Worm (Caenorhabditis elegans) whole organism, young adult: ENCODE measurements around the gene ceh-40.

Experiments used
- B0035.1 ChIP-seq: sonication (generic microtip); optimal IDR thresholded peaks from 2 replicates; lab custom pipeline; 2016; ENCODE audit warnings: missing genetic modification characterization, mild to moderate bottlenecking, missing compliant biosample characterization, missing genotype, missing genetic modification reagents
- B0261.1 ChIP-seq: sonication (generic microtip); optimal IDR thresholded peaks from 2 replicates; lab custom pipeline; 2016; ENCODE audit warnings: mild to moderate bottlenecking, missing genetic modification characterization, moderate library complexity, missing compliant biosample characterization
- C06A6.2 ChIP-seq: fragments of 200-800 bp; sonication (Bioruptor generic); conservative IDR thresholded peaks from 2 replicates; pipeline ENCODE4 v1.3.6; 2022; ENCODE audit warnings: missing genetic modification characterization, missing compliant biosample characterization
- D2030.7 ChIP-seq: fragments of 200-800 bp; sonication (Bioruptor generic); IDR thresholded peaks from 2 replicates; pipeline ENCODE4 v1.3.6; 2022; ENCODE audit warnings: missing genetic modification reagents, missing genetic modification characterization, missing compliant biosample characterization
- F23B12.7 ChIP-seq: sonication (generic microtip); optimal IDR thresholded peaks from 2 replicates; lab custom pipeline; 2017; ENCODE audit warnings: missing genetic modification characterization, mild to moderate bottlenecking, missing compliant biosample characterization, antibody characterized with exemption, moderate library complexity; ENCODE audit not compliant: insufficient read depth
- F39B2.1 ChIP-seq: fragments of 200-800 bp; sonication (Bioruptor generic); IDR thresholded peaks from 2 replicates; pipeline ENCODE4 v1.3.6; 2022; ENCODE audit warnings: missing genetic modification reagents, missing genetic modification characterization, missing compliant biosample characterization
- F57A8.1 ChIP-seq: fragments of 200-800 bp; sonication (Bioruptor generic); optimal IDR thresholded peaks from 2 replicates; lab custom pipeline; 2018; ENCODE audit warnings: mild to moderate bottlenecking, missing genetic modification characterization, moderate library complexity, missing compliant biosample characterization
- T07F8.4 ChIP-seq: sonication (generic microtip); optimal IDR thresholded peaks from 2 replicates; lab custom pipeline; 2016; ENCODE audit warnings: mild to moderate bottlenecking, missing genetic modification characterization, moderate library complexity, missing compliant biosample characterization
- ZK185.1 ChIP-seq: sonication (generic microtip); optimal IDR thresholded peaks from 2 replicates; lab custom pipeline; 2016; ENCODE audit warnings: mild to moderate bottlenecking, missing genetic modification characterization, missing compliant biosample characterization; ENCODE audit not compliant: poor library complexity, severe bottlenecking
- akir-1 ChIP-seq: fragments of 200-800 bp; sonication (Bioruptor generic); optimal IDR thresholded peaks from 2 replicates; lab custom pipeline; 2018; ENCODE audit warnings: mild to moderate bottlenecking, missing genetic modification characterization, moderate library complexity, missing compliant biosample characterization
- aptf-2 ChIP-seq: fragments of 200-800 bp; sonication (Bioruptor generic); conservative IDR thresholded peaks from 2 replicates; pipeline ENCODE4 v1.3.6; 2022; ENCODE audit warnings: missing genetic modification reagents, missing genetic modification characterization, missing compliant biosample characterization
- aptf-3 ChIP-seq: fragments of 200-800 bp; sonication (Bioruptor generic); IDR thresholded peaks from 2 replicates; pipeline ENCODE4 v1.3.6; 2022; ENCODE audit warnings: missing genetic modification characterization, missing compliant biosample characterization
- athp-1 ChIP-seq: sonication (generic microtip); optimal IDR thresholded peaks from 2 replicates; lab custom pipeline; 2017; ENCODE audit warnings: mild to moderate bottlenecking, missing genetic modification characterization, missing compliant biosample characterization
- attf-3 ChIP-seq: fragments of 200-800 bp; sonication (Bioruptor generic); conservative IDR thresholded peaks from 2 replicates; pipeline ENCODE4 v1.3.6; 2022; ENCODE audit warnings: missing genetic modification reagents, missing genetic modification characterization, missing compliant biosample characterization
- ccch-3 ChIP-seq: fragments of 200-800 bp; sonication (Bioruptor generic); optimal IDR thresholded peaks from 2 replicates; lab custom pipeline; 2018; ENCODE audit warnings: mild to moderate bottlenecking, missing genetic modification characterization, missing compliant biosample characterization
- ceh-27 ChIP-seq: fragments of 200-800 bp; sonication (Bioruptor generic); optimal IDR thresholded peaks from 2 replicates; lab custom pipeline; 2018; ENCODE audit warnings: mild to moderate bottlenecking, missing genetic modification characterization, moderate library complexity, missing compliant biosample characterization
- ceh-58 ChIP-seq: fragments of 200-800 bp; sonication (Bioruptor generic); IDR thresholded peaks from 2 replicates; pipeline ENCODE4 v1.3.6; 2022; ENCODE audit warnings: missing genetic modification characterization, missing compliant biosample characterization
- chd-7 ChIP-seq: sonication (generic microtip); optimal IDR thresholded peaks from 2 replicates; lab custom pipeline; 2016; ENCODE audit warnings: mild to moderate bottlenecking, missing genetic modification characterization, moderate library complexity, missing compliant biosample characterization
- dpff-1 ChIP-seq: sonication (generic microtip); optimal IDR thresholded peaks from 2 replicates; lab custom pipeline; 2017; ENCODE audit warnings: mild to moderate bottlenecking, missing genetic modification characterization, missing compliant biosample characterization
- efl-1 ChIP-seq: fragments of 150-350 bp; optimal IDR thresholded peaks from 2 replicates; lab custom pipeline; 2014; ENCODE audit warnings: missing biosample characterization, missing genetic modification reagents, missing genetic modification characterization
- egl-44 ChIP-seq: fragments of 200-800 bp; sonication (Bioruptor generic); IDR thresholded peaks from 2 replicates; pipeline ENCODE4 v1.3.6; 2022; ENCODE audit warnings: missing genetic modification reagents, missing genetic modification characterization, missing compliant biosample characterization
- lag-1 ChIP-seq: fragments of 200-800 bp; sonication (Bioruptor generic); IDR thresholded peaks from 2 replicates; pipeline ENCODE4 v1.3.6; 2022; ENCODE audit warnings: missing genetic modification reagents, missing genetic modification characterization, missing compliant biosample characterization
- lin-26 ChIP-seq: fragments of 200-800 bp; sonication (Bioruptor generic); IDR thresholded peaks from 2 replicates; pipeline ENCODE4 v1.3.6; 2022; ENCODE audit warnings: missing genetic modification reagents, missing genetic modification characterization, missing compliant biosample characterization
- lin-35 ChIP-seq, 3 experiments: fragments of 150-350 bp in 2 of 3; sonication (generic microtip) in 1 of 3; optimal IDR thresholded peaks; 2 replicates each; lab custom pipeline; 2014 to 2018; ENCODE audit warnings: missing biosample characterization in 3 of 3, missing genetic modification characterization in 3 of 3, missing genetic modification reagents in 3 of 3
- lin-40 ChIP-seq: sonication (generic microtip); optimal IDR thresholded peaks from 2 replicates; lab custom pipeline; 2016; ENCODE audit warnings: missing genetic modification characterization, mild to moderate bottlenecking, missing compliant biosample characterization, missing genotype, missing genetic modification reagents
- lsy-27 ChIP-seq: sonication (generic microtip); optimal IDR thresholded peaks from 2 replicates; lab custom pipeline; 2017; ENCODE audit warnings: missing genetic modification characterization, mild to moderate bottlenecking, missing compliant biosample characterization, antibody characterized with exemption, missing genotype, borderline replicate concordance; ENCODE audit not compliant: insufficient read depth
- mes-4 ChIP-seq: sonication (generic microtip); optimal IDR thresholded peaks from 2 replicates; lab custom pipeline; 2016; ENCODE audit warnings: missing genotype, missing genetic modification characterization, missing compliant biosample characterization
- mxl-1 ChIP-seq: sonication (generic microtip); optimal IDR thresholded peaks from 2 replicates; lab custom pipeline; 2016; ENCODE audit warnings: missing genetic modification characterization, missing compliant biosample characterization
- nfyb-1 ChIP-seq: fragments of 200-800 bp; sonication (Bioruptor generic); IDR thresholded peaks from 2 replicates; pipeline ENCODE4 v1.3.6; 2022; ENCODE audit warnings: missing genetic modification reagents, missing genetic modification characterization, missing compliant biosample characterization
- nhr-120 ChIP-seq: fragments of 200-800 bp; sonication (Bioruptor generic); IDR thresholded peaks from 2 replicates; pipeline ENCODE4 v1.3.6; 2022; ENCODE audit warnings: missing genetic modification characterization, missing compliant biosample characterization
- nhr-179 ChIP-seq: sonication (generic microtip); optimal IDR thresholded peaks from 2 replicates; lab custom pipeline; 2016; ENCODE audit warnings: mild to moderate bottlenecking, missing genetic modification characterization, missing compliant biosample characterization
- nhr-80 ChIP-seq: sonication (generic microtip); optimal IDR thresholded peaks from 2 replicates; lab custom pipeline; 2016; ENCODE audit warnings: missing genetic modification characterization, missing compliant biosample characterization
- nhr-90 ChIP-seq: sonication (generic microtip); optimal IDR thresholded peaks from 2 replicates; lab custom pipeline; 2016; ENCODE audit warnings: missing genotype, mild to moderate bottlenecking, missing genetic modification characterization, missing compliant biosample characterization
- pbrm-1 ChIP-seq: fragments of 200-800 bp; sonication (Bioruptor generic); IDR thresholded peaks from 2 replicates; pipeline ENCODE4 v1.3.6; 2022; ENCODE audit warnings: missing genetic modification reagents, missing genetic modification characterization, missing compliant biosample characterization
- rcor-1 ChIP-seq: fragments of 200-800 bp; sonication (Bioruptor generic); IDR thresholded peaks from 2 replicates; pipeline ENCODE4 v1.3.6; 2022; ENCODE audit warnings: missing genetic modification reagents, missing genetic modification characterization, missing compliant biosample characterization
- rec-8 ChIP-seq, 2 experiments: sonication (generic microtip); optimal IDR thresholded peaks; 2 replicates each; lab custom pipeline; 2016; ENCODE audit warnings: mild to moderate bottlenecking in 2 of 2, missing genetic modification characterization in 2 of 2, missing genetic modification reagents in 2 of 2, missing genotype in 2 of 2, missing biosample characterization in 1 of 2, missing compliant biosample characterization in 1 of 2, moderate library complexity in 1 of 2
- somi-1 ChIP-seq: fragments of 200-800 bp; sonication (Bioruptor generic); optimal IDR thresholded peaks from 2 replicates; lab custom pipeline; 2018; ENCODE audit warnings: mild to moderate bottlenecking, missing genetic modification characterization, missing compliant biosample characterization
- sptf-2 ChIP-seq: fragments of 200-800 bp; sonication (Bioruptor generic); optimal IDR thresholded peaks from 2 replicates; lab custom pipeline; 2018; ENCODE audit warnings: mild to moderate bottlenecking, missing genetic modification characterization, missing compliant biosample characterization
- tbx-9 ChIP-seq: sonication (generic microtip); optimal IDR thresholded peaks from 2 replicates; lab custom pipeline; 2016; ENCODE audit warnings: borderline replicate concordance, missing genetic modification characterization, inconsistent platforms, missing compliant biosample characterization
- xnd-1 ChIP-seq: sonication (generic microtip); optimal IDR thresholded peaks from 2 replicates; lab custom pipeline; 2016; ENCODE audit warnings: missing genotype, missing genetic modification reagents, missing genetic modification characterization, missing compliant biosample characterization
- zfh-2 ChIP-seq: fragments of 200-800 bp; sonication (Bioruptor generic); conservative IDR thresholded peaks from 2 replicates; pipeline ENCODE4 v1.3.6; 2022; ENCODE audit warnings: missing genetic modification reagents, missing genetic modification characterization, missing compliant biosample characterization
- ztf-18 ChIP-seq: sonication (generic microtip); optimal IDR thresholded peaks from 2 replicates; lab custom pipeline; 2016; ENCODE audit warnings: missing genotype, mild to moderate bottlenecking, missing genetic modification characterization, missing compliant biosample characterization
- ztf-26 ChIP-seq: sonication (generic microtip); optimal IDR thresholded peaks from 2 replicates; lab custom pipeline; 2017; ENCODE audit warnings: missing genetic modification characterization, missing compliant biosample characterization

Gene ceh-40

ce11 chrX:12352872-12353271 is 32.3 kb upstream of the ceh-40 start, which contains the start of gene F42F12.4:
F42F12.4 (minus strand) TSS chrX:12352947.
- TF ChIP-seq nhr-80 (peak; percentile 39), aptf-2 (GFP tag; lab: Robert Waterston, UW) (no peak), rcor-1 (no peak), dpff-1 (tag; lab: Kevin White, UChicago) (no peak)

ce11 chrX:12350207-12350606 is 29.6 kb upstream of the ceh-40 start, which contains the start of gene F42F12.3:
F42F12.3 (plus strand) TSS chrX:12350578.
- TF ChIP-seq nhr-80 (peak; percentile 21), ztf-26 (no peak), ccch-3 (GFP tag; lab: Kevin White, UChicago) (no peak), pbrm-1 (no peak), F23B12.7 (tag; lab: Kevin White, UChicago) (no peak), nhr-179 (tag; lab: Kevin White, UChicago) (no peak), nfyb-1 (GFP tag; lab: Robert Waterston, UW) (no peak)
- TF ChIP-seq, all 124 proteins: peak for 1

ce11 chrX:12348329-12348728 is 27.8 kb upstream of the ceh-40 start, which contains the start of gene F42F12.14:
F42F12.14 (plus strand) TSS chrX:12348629.
- TF ChIP-seq ccch-3 (GFP tag; lab: Kevin White, UChicago) (no peak), lsy-27 (tag; lab: Kevin White, UChicago) (no peak), athp-1 (tag; lab: Kevin White, UChicago) (no peak), zfh-2 (GFP tag; lab: Robert Waterston, UW) (no peak), B0035.1 (no peak), nhr-90 (tag; lab: Kevin White, UChicago) (no peak)
- TF ChIP-seq, all 124 proteins: peak for 0

ce11 chrX:12347822-12348221 is 27.2 kb upstream of the ceh-40 start:
- TF ChIP-seq nhr-120 (GFP tag; lab: Robert Waterston, UW) (no peak), egl-44 (GFP tag; lab: Robert Waterston, UW) (0 out of 2 replicates have a peak, but pooled peaks have one; percentile 36), mxl-1 (peak; percentile 40), efl-1 (GFP tag; lab: Kevin White, UChicago) (peak; percentile 7), xnd-1 (tag; lab: Kevin White, UChicago) (no peak), ceh-27 (peak; percentile 1), F39B2.1 (GFP tag; lab: Robert Waterston, UW) (no peak), lin-40 (tag; lab: Kevin White, UChicago) (peak; percentile 60), B0261.1 (tag; lab: Kevin White, UChicago) (peak; percentile 93), rcor-1 (peak; percentile 72), nhr-90 (tag; lab: Kevin White, UChicago) (peak; percentile 83), attf-3 (0 out of 2 replicates have a peak, but pooled peaks have one; percentile 16), lin-35 (GFP tag; optimal IDR thresholded peaks at IDR 0.05; lab: Kevin White, UChicago) (no peak), ceh-58 (no peak), ZK185.1 (tag; lab: Kevin White, UChicago) (peak; percentile 71), chd-7 (tag; lab: Kevin White, UChicago) (peak; percentile 54), C06A6.2 (GFP tag; lab: Robert Waterston, UW) (no peak), rec-8 (tag; optimal IDR thresholded peaks at IDR 0.05; lab: Kevin White, UChicago) (peak; percentile 35 to 69), T07F8.4 (tag; lab: Kevin White, UChicago) (peak; percentile 59), akir-1 (GFP tag; lab: Kevin White, UChicago) (peak; percentile 14), somi-1 (no peak), sptf-2 (GFP tag; lab: Kevin White, UChicago) (no peak), ztf-18 (tag; lab: Kevin White, UChicago) (peak; percentile 58), tbx-9 (tag; lab: Kevin White, UChicago) (no peak), lag-1 (GFP tag; lab: Robert Waterston, UW) (no peak), D2030.7 (GFP tag; lab: Robert Waterston, UW) (peak; percentile 93), aptf-3 (no peak), lin-26 (GFP tag; lab: Robert Waterston, UW) (peak; percentile 83), F57A8.1 (GFP tag; lab: Kevin White, UChicago) (no peak), mes-4 (tag; lab: Kevin White, UChicago) (no peak)
